Worm (Caenorhabditis elegans) whole organism, young adult: ENCODE results near the gene nhr-48.

Experiments
- B0336.3 ChIP-seq: fragments of 200-800 bp; sonication (Bioruptor generic); IDR thresholded peaks from 2 replicates; pipeline ENCODE4 v1.3.6; 2022; ENCODE audit warnings: missing genetic modification characterization, missing compliant biosample characterization
- C17E4.6 ChIP-seq: fragments of 200-800 bp; sonication (Bioruptor generic); IDR thresholded peaks from 2 replicates; pipeline ENCODE4 v1.3.6; 2022; ENCODE audit warnings: missing genetic modification reagents, missing genetic modification characterization, missing compliant biosample characterization
- D2030.7 ChIP-seq: fragments of 200-800 bp; sonication (Bioruptor generic); IDR thresholded peaks from 2 replicates; pipeline ENCODE4 v1.3.6; 2022; ENCODE audit warnings: missing genetic modification reagents, missing genetic modification characterization, missing compliant biosample characterization
- F33H1.4 ChIP-seq: fragments of 200-800 bp; sonication (Bioruptor generic); IDR thresholded peaks from 2 replicates; pipeline ENCODE4 v1.3.6; 2022; ENCODE audit warnings: missing genetic modification reagents, missing genetic modification characterization, missing compliant biosample characterization
- F37B4.10 ChIP-seq: fragments of 200-800 bp; sonication (Bioruptor generic); IDR thresholded peaks from 2 replicates; pipeline ENCODE4 v1.3.6; 2022; ENCODE audit warnings: missing genetic modification characterization, missing compliant biosample characterization
- F39B2.1 ChIP-seq: fragments of 200-800 bp; sonication (Bioruptor generic); IDR thresholded peaks from 2 replicates; pipeline ENCODE4 v1.3.6; 2022; ENCODE audit warnings: missing genetic modification reagents, missing genetic modification characterization, missing compliant biosample characterization
- F49E8.2 ChIP-seq: sonication (generic microtip); optimal IDR thresholded peaks from 3 replicates; lab custom pipeline; 2017; ENCODE audit warnings: missing genetic modification characterization, mild to moderate bottlenecking, missing compliant biosample characterization, antibody characterized with exemption, moderate library complexity; ENCODE audit not compliant: insufficient read depth
- F52B5.7 ChIP-seq: sonication (generic microtip); optimal IDR thresholded peaks from 2 replicates; lab custom pipeline; 2016; ENCODE audit warnings: mild to moderate bottlenecking, missing genetic modification characterization, missing compliant biosample characterization
- F57A8.1 ChIP-seq: fragments of 200-800 bp; sonication (Bioruptor generic); optimal IDR thresholded peaks from 2 replicates; lab custom pipeline; 2018; ENCODE audit warnings: mild to moderate bottlenecking, missing genetic modification characterization, moderate library complexity, missing compliant biosample characterization
- K11D2.4 ChIP-seq: fragments of 200-800 bp; sonication (Bioruptor generic); IDR thresholded peaks from 2 replicates; pipeline ENCODE4 v1.3.6; 2022; ENCODE audit warnings: missing genetic modification reagents, missing genetic modification characterization, missing compliant biosample characterization
- K12H6.12 ChIP-seq: fragments of 200-800 bp; sonication (Bioruptor generic); optimal IDR thresholded peaks from 2 replicates; lab custom pipeline; 2018; ENCODE audit warnings: mild to moderate bottlenecking, missing genetic modification characterization, missing compliant biosample characterization
- T07F8.4 ChIP-seq: sonication (generic microtip); optimal IDR thresholded peaks from 2 replicates; lab custom pipeline; 2016; ENCODE audit warnings: mild to moderate bottlenecking, missing genetic modification characterization, moderate library complexity, missing compliant biosample characterization
- T26A5.8 ChIP-seq: sonication (generic microtip); optimal IDR thresholded peaks from 2 replicates; lab custom pipeline; 2016; ENCODE audit warnings: missing genetic modification characterization, missing compliant biosample characterization
- Y53G8AR.9 ChIP-seq: fragments of 200-800 bp; sonication (Bioruptor generic); conservative IDR thresholded peaks from 2 replicates; pipeline ENCODE4 v1.3.6; 2022; ENCODE audit warnings: missing genetic modification reagents, missing genetic modification characterization, missing compliant biosample characterization
- Y56A3A.18 ChIP-seq: fragments of 200-800 bp; sonication (Bioruptor generic); IDR thresholded peaks from 2 replicates; pipeline ENCODE4 v1.3.6; 2022; ENCODE audit warnings: missing genetic modification reagents, missing genetic modification characterization, missing compliant biosample characterization
- ZK185.1 ChIP-seq: sonication (generic microtip); optimal IDR thresholded peaks from 2 replicates; lab custom pipeline; 2016; ENCODE audit warnings: mild to moderate bottlenecking, missing genetic modification characterization, missing compliant biosample characterization; ENCODE audit not compliant: poor library complexity, severe bottlenecking
- ama-1 ChIP-seq, 3 experiments: fragments of 150-350 bp in 1 of 3; sonication (generic microtip) in 2 of 3; optimal IDR thresholded peaks; 2 replicates each; lab custom pipeline; 2014 to 2018; ENCODE audit warnings: missing biosample characterization in 2 of 3, missing genetic modification characterization in 2 of 3, missing genetic modification reagents in 2 of 3
- atf-7 ChIP-seq: sonication (generic microtip); optimal IDR thresholded peaks from 2 replicates; lab custom pipeline; 2017; ENCODE audit warnings: mild to moderate bottlenecking, missing genetic modification characterization, missing compliant biosample characterization
- attf-3 ChIP-seq: fragments of 200-800 bp; sonication (Bioruptor generic); conservative IDR thresholded peaks from 2 replicates; pipeline ENCODE4 v1.3.6; 2022; ENCODE audit warnings: missing genetic modification reagents, missing genetic modification characterization, missing compliant biosample characterization
- attf-5 ChIP-seq: fragments of 200-800 bp; sonication (Bioruptor generic); optimal IDR thresholded peaks from 2 replicates; lab custom pipeline; 2018; ENCODE audit warnings: mild to moderate bottlenecking, missing genetic modification characterization, missing compliant biosample characterization
- attf-6 ChIP-seq: fragments of 200-800 bp; sonication (Bioruptor generic); IDR thresholded peaks from 2 replicates; pipeline ENCODE4 v1.3.6; 2022; ENCODE audit warnings: missing genetic modification reagents, missing genetic modification characterization, missing compliant biosample characterization
- ceh-79 ChIP-seq: sonication (generic microtip); optimal IDR thresholded peaks from 2 replicates; lab custom pipeline; 2017; ENCODE audit warnings: mild to moderate bottlenecking, missing genetic modification characterization, missing compliant biosample characterization
- dox-1 ChIP-seq: fragments of 200-800 bp; sonication (Bioruptor generic); IDR thresholded peaks from 2 replicates; pipeline ENCODE4 v1.3.6; 2022; ENCODE audit warnings: missing genetic modification reagents, missing genetic modification characterization, missing compliant biosample characterization
- dpl-1 ChIP-seq: fragments of 150-350 bp; optimal IDR thresholded peaks from 2 replicates; lab custom pipeline; 2014; ENCODE audit warnings: missing biosample characterization, missing genetic modification reagents, missing genetic modification characterization
- efl-1 ChIP-seq: fragments of 150-350 bp; optimal IDR thresholded peaks from 2 replicates; lab custom pipeline; 2014; ENCODE audit warnings: missing biosample characterization, missing genetic modification reagents, missing genetic modification characterization
- egl-44 ChIP-seq: fragments of 200-800 bp; sonication (Bioruptor generic); IDR thresholded peaks from 2 replicates; pipeline ENCODE4 v1.3.6; 2022; ENCODE audit warnings: missing genetic modification reagents, missing genetic modification characterization, missing compliant biosample characterization
- him-1 ChIP-seq: sonication (generic microtip); optimal IDR thresholded peaks from 2 replicates; lab custom pipeline; 2016; ENCODE audit warnings: missing genotype, missing genetic modification reagents, missing genetic modification characterization, missing compliant biosample characterization
- hmg-1.2 ChIP-seq: fragments of 200-800 bp; sonication (Bioruptor generic); IDR thresholded peaks from 2 replicates; pipeline ENCODE4 v1.3.6; 2022; ENCODE audit warnings: missing genetic modification reagents, missing genetic modification characterization, missing compliant biosample characterization
- let-607 ChIP-seq, 2 experiments: fragments of 200-800 bp in 1 of 2; sonication (Bioruptor generic) in 1 of 2; sonication (generic microtip) in 1 of 2; optimal IDR thresholded peaks; 2 replicates each; lab custom pipeline; 2016 to 2018; ENCODE audit warnings: mild to moderate bottlenecking in 2 of 2, missing compliant biosample characterization in 2 of 2, missing genetic modification characterization in 2 of 2, moderate library complexity in 2 of 2, missing genotype in 1 of 2
- lin-35 ChIP-seq, 3 experiments: fragments of 150-350 bp in 2 of 3; sonication (generic microtip) in 1 of 3; optimal IDR thresholded peaks; 2 replicates each; lab custom pipeline; 2014 to 2018; ENCODE audit warnings: missing biosample characterization in 3 of 3, missing genetic modification characterization in 3 of 3, missing genetic modification reagents in 3 of 3
- lir-1 ChIP-seq: fragments of 200-800 bp; sonication (Bioruptor generic); conservative IDR thresholded peaks from 2 replicates; pipeline ENCODE4 v1.3.6; 2022; ENCODE audit warnings: missing genetic modification reagents, missing genetic modification characterization, missing compliant biosample characterization
- lsl-1 ChIP-seq: fragments of 200-800 bp; sonication (Bioruptor generic); optimal IDR thresholded peaks from 2 replicates; lab custom pipeline; 2018; ENCODE audit warnings: mild to moderate bottlenecking, missing genetic modification characterization, moderate library complexity, missing compliant biosample characterization
- madf-3 ChIP-seq: fragments of 200-800 bp; sonication (Bioruptor generic); IDR thresholded peaks from 2 replicates; pipeline ENCODE4 v1.3.6; 2022; ENCODE audit warnings: missing genetic modification reagents, missing genetic modification characterization, missing compliant biosample characterization
- mel-28 ChIP-seq: sonication (generic microtip); optimal IDR thresholded peaks from 2 replicates; lab custom pipeline; 2016; ENCODE audit warnings: borderline replicate concordance, mild to moderate bottlenecking, missing genetic modification characterization, missing compliant biosample characterization
- nhr-80 ChIP-seq: sonication (generic microtip); optimal IDR thresholded peaks from 2 replicates; lab custom pipeline; 2016; ENCODE audit warnings: missing genetic modification characterization, missing compliant biosample characterization
- pbrm-1 ChIP-seq: fragments of 200-800 bp; sonication (Bioruptor generic); IDR thresholded peaks from 2 replicates; pipeline ENCODE4 v1.3.6; 2022; ENCODE audit warnings: missing genetic modification reagents, missing genetic modification characterization, missing compliant biosample characterization
- repo-1 ChIP-seq: sonication (generic microtip); optimal IDR thresholded peaks from 2 replicates; lab custom pipeline; 2017; ENCODE audit warnings: mild to moderate bottlenecking, missing genetic modification characterization, missing compliant biosample characterization
- snpc-1.1 ChIP-seq: sonication (generic microtip); optimal IDR thresholded peaks from 2 replicates; lab custom pipeline; 2017; ENCODE audit warnings: missing genetic modification characterization, mild to moderate bottlenecking, missing compliant biosample characterization, antibody characterized with exemption, moderate library complexity, missing genotype, missing genetic modification reagents; ENCODE audit not compliant: insufficient read depth
- snpc-3.4 ChIP-seq: sonication (generic microtip); optimal IDR thresholded peaks from 2 replicates; lab custom pipeline; 2017; ENCODE audit warnings: missing genetic modification characterization, mild to moderate bottlenecking, missing compliant biosample characterization, antibody characterized with exemption, moderate library complexity, missing genotype, missing genetic modification reagents
- tbp1 ChIP-seq: fragments of 200-800 bp; sonication (Bioruptor generic); optimal IDR thresholded peaks from 2 replicates; lab custom pipeline; 2018; ENCODE audit warnings: mild to moderate bottlenecking, missing genetic modification characterization, missing compliant biosample characterization
- unc-62 ChIP-seq: fragments of 150-350 bp; optimal IDR thresholded peaks from 2 replicates; lab custom pipeline; 2014; ENCODE audit warnings: missing biosample characterization, missing genetic modification reagents, missing genetic modification characterization
- zfh-2 ChIP-seq: fragments of 200-800 bp; sonication (Bioruptor generic); conservative IDR thresholded peaks from 2 replicates; pipeline ENCODE4 v1.3.6; 2022; ENCODE audit warnings: missing genetic modification reagents, missing genetic modification characterization, missing compliant biosample characterization
- zim-3 ChIP-seq: sonication (generic microtip); optimal IDR thresholded peaks from 2 replicates; lab custom pipeline; 2017; ENCODE audit warnings: mild to moderate bottlenecking, missing genetic modification characterization, moderate library complexity, missing compliant biosample characterization
- ztf-25 ChIP-seq: fragments of 200-800 bp; sonication (Bioruptor generic); IDR thresholded peaks from 2 replicates; pipeline ENCODE4 v1.3.6; 2022; ENCODE audit warnings: missing genetic modification reagents, missing genetic modification characterization, missing compliant biosample characterization
- ztf-6 ChIP-seq: fragments of 200-800 bp; sonication (Bioruptor generic); IDR thresholded peaks from 2 replicates; pipeline ENCODE4 v1.3.6; 2022; ENCODE audit warnings: missing genetic modification reagents, missing genetic modification characterization, missing compliant biosample characterization

nhr-48 gene

ce11 chrX:15740526-15740925 lies 32.5 kb downstream of the nhr-48 start, which contains the start of gene srg-64:
Gene srg-64 (minus strand): TSS chrX:15740626.
- TF ChIP-seq attf-5 (GFP tag; lab: Kevin White, UChicago) (no peak), ztf-6 (GFP tag; lab: Robert Waterston, UW) (no peak), nhr-80 (tag; lab: Kevin White, UChicago) (no peak), F49E8.2 (tag; lab: Kevin White, UChicago) (no peak), F57A8.1 (GFP tag; lab: Kevin White, UChicago) (no peak), zim-3 (tag; lab: Kevin White, UChicago) (no peak), lir-1 (GFP tag; lab: Robert Waterston, UW) (no peak), ztf-25 (GFP tag; lab: Robert Waterston, UW) (no peak), atf-7 (no peak), attf-3 (no peak), hmg-1.2 (no peak), ama-1 (optimal IDR thresholded peaks at IDR 0.05; lab: Kevin White, UChicago) (no peak), ama-1 (GFP tag; optimal IDR thresholded peaks at IDR 0.05; lab: Kevin White, UChicago) (no peak), dox-1 (GFP tag; lab: Robert Waterston, UW) (no peak), let-607 (tag; optimal IDR thresholded peaks at IDR 0.05; lab: Kevin White, UChicago) (no peak), egl-44 (GFP tag; lab: Robert Waterston, UW) (no peak)

ce11 chrX:15741852-15742251 lies 33.8 kb downstream of the nhr-48 start:
- TF ChIP-seq F52B5.7 (tag; lab: Kevin White, UChicago) (peak; percentile 78), C17E4.6 (no peak), ceh-79 (tag; lab: Kevin White, UChicago) (peak; percentile 45), K11D2.4 (GFP tag; lab: Robert Waterston, UW) (peak; percentile 90), snpc-3.4 (tag; lab: Kevin White, UChicago) (peak; percentile 74), attf-6 (GFP tag; lab: Robert Waterston, UW) (peak; percentile 62; the same call in 1 of the 2 replicates), ZK185.1 (tag; lab: Kevin White, UChicago) (peak; percentile 86), snpc-1.1 (tag; lab: Kevin White, UChicago) (peak; percentile 72), hmg-1.2 (peak; percentile 90), B0336.3 (peak; percentile 79), Y53G8AR.9 (GFP tag; lab: Robert Waterston, UW) (no peak), him-1 (peak; percentile 82), F39B2.1 (GFP tag; lab: Robert Waterston, UW) (0 out of 2 replicates have a peak, but pooled peaks have one; percentile 29), T07F8.4 (peak; percentile 72), madf-3 (GFP tag; lab: Robert Waterston, UW) (no peak), pbrm-1 (GFP tag; lab: Robert Waterston, UW) (peak; percentile 92), lin-35 (GFP tag; optimal IDR thresholded peaks at IDR 0.05; lab: Kevin White, UChicago) (no peak), efl-1 (GFP tag; lab: Kevin White, UChicago) (no peak), D2030.7 (GFP tag; lab: Robert Waterston, UW) (peak; percentile 84), K12H6.12 (peak; percentile 60), unc-62 (GFP tag; lab: Kevin White, UChicago) (no peak), F37B4.10 (GFP tag; lab: Robert Waterston, UW) (0 out of 2 replicates have a peak, but pooled peaks have one; percentile 38), mel-28 (tag; lab: Kevin White, UChicago) (no peak), zim-3 (tag; lab: Kevin White, UChicago) (peak; percentile 61), dpl-1 (GFP tag; lab: Kevin White, UChicago) (no peak), tbp1 (GFP tag; lab: Kevin White, UChicago) (peak; percentile 96), Y56A3A.18 (peak; percentile 67; the same call in 1 of the 2 replicates), lsl-1 (peak; percentile 7), F57A8.1 (GFP tag; lab: Kevin White, UChicago) (peak; percentile 56), F33H1.4 (GFP tag; lab: Robert Waterston, UW) (0 out of 2 replicates have a peak, but pooled peaks have one; percentile 24), repo-1 (no peak), zfh-2 (GFP tag; lab: Robert Waterston, UW) (peak; percentile 89), ztf-6 (GFP tag; lab: Robert Waterston, UW) (peak; percentile 73; the same call in 1 of the 2 replicates), T26A5.8 (tag; lab: Kevin White, UChicago) (peak; percentile 74)
